Comparison of ENCODE assay signal across 6 worm cellular contexts in the genomic region with DNA sequence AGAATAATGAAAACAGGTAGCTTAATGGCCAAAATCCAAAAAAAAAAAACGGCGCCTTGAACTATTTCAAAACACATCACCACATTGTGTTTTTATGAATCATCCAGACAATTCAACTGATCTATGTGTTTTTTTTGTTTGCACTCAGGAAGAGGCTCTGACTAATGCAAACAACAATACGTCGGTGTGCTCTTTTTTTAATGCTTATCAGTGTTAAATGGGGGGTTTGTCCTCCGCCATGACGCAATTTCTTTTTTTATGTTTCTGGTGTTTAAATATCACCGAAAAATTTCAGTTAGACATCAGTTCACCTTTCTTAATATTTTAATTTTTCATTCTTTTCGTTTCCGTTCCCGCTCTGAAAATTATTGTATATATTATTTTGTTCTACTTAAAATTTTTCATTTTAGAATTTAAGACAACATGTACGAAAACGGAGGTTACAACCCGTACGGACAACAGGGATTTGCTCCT.
TF ChIP-seq lines count a peak whose summit lies in the region.

A gene (plus strand): TSS at position 424 of the 474 bp plus-strand sequence.

TF ChIP-seq in whole organism, L1 larva, 84 proteins besides CTCF, POLR2A, EP300 and RAD21:
- TF ChIP-seq dsc-1 (tag; optimal IDR thresholded peaks at IDR 0.05; lab: Kevin White, UChicago), result no peak
- peak in 1 of 2 experiments; percentile 18 for TF ChIP-seq lin-35 (GFP tag; optimal IDR thresholded peaks at IDR 0.05; lab: Kevin White, UChicago)
- TF ChIP-seq nhr-71 (tag; optimal IDR thresholded peaks at IDR 0.05; lab: Kevin White, UChicago), result peak; percentile 29
- TF ChIP-seq elt-2 (tag; optimal IDR thresholded peaks at IDR 0.05; lab: Kevin White, UChicago), result peak; percentile 6

TF ChIP-seq in whole organism, L2 larva, 48 proteins besides CTCF, POLR2A, EP300 and RAD21 (continues in another document):
- TF ChIP-seq Y55F3AM.14 (GFP tag; optimal IDR thresholded peaks at IDR 0.05; lab: Kevin White, UChicago) (no peak), lin-11 (tag; optimal IDR thresholded peaks at IDR 0.05; lab: Kevin White, UChicago) (no peak), skn-1 (tag; optimal IDR thresholded peaks at IDR 0.05; lab: Kevin White, UChicago) (no peak), ztf-11 (tag; optimal IDR thresholded peaks at IDR 0.05; lab: Kevin White, UChicago) (no peak), mbf-1 (tag; optimal IDR thresholded peaks at IDR 0.05; lab: Kevin White, UChicago) (no peak), lin-13 (GFP tag; optimal IDR thresholded peaks at IDR 0.05; lab: Kevin White, UChicago) (no peak), nhr-129 (tag; optimal IDR thresholded peaks at IDR 0.05; lab: Kevin White, UChicago) (peak; percentile 37), fos-1 (tag; optimal IDR thresholded peaks at IDR 0.05; lab: Kevin White, UChicago) (peak; percentile 87), nhr-11 (tag; optimal IDR thresholded peaks at IDR 0.05; lab: Kevin White, UChicago) (no peak), F13H6.1 (tag; optimal IDR thresholded peaks at IDR 0.05; lab: Kevin White, UChicago) (no peak), sma-9 (GFP tag; optimal IDR thresholded peaks at IDR 0.05; lab: Kevin White, UChicago) (peak; percentile 50), sma-9 (tag; optimal IDR thresholded peaks at IDR 0.05; lab: Kevin White, UChicago) (no peak), crh-2 (tag; optimal IDR thresholded peaks at IDR 0.05; lab: Kevin White, UChicago) (peak; percentile 11), elt-1 (tag; optimal IDR thresholded peaks at IDR 0.05; lab: Kevin White, UChicago) (no peak), nhr-237 (tag; optimal IDR thresholded peaks at IDR 0.05; lab: Kevin White, UChicago) (no peak), lin-39 (tag; optimal IDR thresholded peaks at IDR 0.05; lab: Kevin White, UChicago) (no peak), ztf-1 (GFP tag; conservative IDR thresholded peaks at IDR 0.05; lab: Robert Waterston, UW) (no peak)

TF ChIP-seq in whole organism, L3 larva, 47 proteins besides CTCF, POLR2A, EP300 and RAD21:
- TF ChIP-seq elt-2 (tag; optimal IDR thresholded peaks at IDR 0.05; lab: Kevin White, UChicago) (peak; percentile 80), pha-4 (tag; optimal IDR thresholded peaks at IDR 0.05; lab: Kevin White, UChicago) (peak; percentile 65), pqm-1 (tag; optimal IDR thresholded peaks at IDR 0.05; lab: Kevin White, UChicago) (peak; percentile 86), jun-1 (tag; optimal IDR thresholded peaks at IDR 0.05; lab: Kevin White, UChicago) (peak; percentile 27), mdl-1 (tag; optimal IDR thresholded peaks at IDR 0.05; lab: Kevin White, UChicago) (no peak), nhr-23 (tag; optimal IDR thresholded peaks at IDR 0.05; lab: Kevin White, UChicago) (no peak)
TF ChIP-seq in whole organism, L3 larva: peak in this region for 4.

TF ChIP-seq in whole organism, L4 larva, 104 proteins besides CTCF, POLR2A, EP300 and RAD21 (continues in another document):
- TF ChIP-seq zip-2 (tag; optimal IDR thresholded peaks at IDR 0.05; lab: Kevin White, UChicago) (no peak), daf-16 (GFP tag; optimal IDR thresholded peaks at IDR 0.05; lab: Kevin White, UChicago) (no peak), daf-16 (tag; optimal IDR thresholded peaks at IDR 0.05; lab: Kevin White, UChicago) (peak; percentile 89), attf-4 (tag; optimal IDR thresholded peaks at IDR 0.05; lab: Kevin White, UChicago) (no peak), ces-1 (GFP tag; optimal IDR thresholded peaks at IDR 0.05; lab: Kevin White, UChicago) (no peak), pqm-1 (tag; optimal IDR thresholded peaks at IDR 0.05; lab: Kevin White, UChicago) (peak; percentile 64), hif-1 (tag; optimal IDR thresholded peaks at IDR 0.05; lab: Kevin White, UChicago) (peak in 1 of 2 experiments; percentile 6), lir-3 (tag; optimal IDR thresholded peaks at IDR 0.05; lab: Kevin White, UChicago) (no peak), T26A8.4 (GFP tag; IDR thresholded peaks at IDR 0.05; lab: Robert Waterston, UW) (no peak), lim-7 (GFP tag; IDR thresholded peaks at IDR 0.05; lab: Robert Waterston, UW) (no peak), Y5F2A.4 (GFP tag; optimal IDR thresholded peaks at IDR 0.05; lab: Kevin White, UChicago) (no peak), D1046.2 (GFP tag; IDR thresholded peaks at IDR 0.05; lab: Robert Waterston, UW) (no peak), nhr-237 (tag; optimal IDR thresholded peaks at IDR 0.05; lab: Kevin White, UChicago) (no peak), mxl-3 (GFP tag; optimal IDR thresholded peaks at IDR 0.05; lab: Kevin White, UChicago) (no peak), saeg-2 (GFP tag; IDR thresholded peaks at IDR 0.05; lab: Robert Waterston, UW) (no peak), nhr-76 (tag; optimal IDR thresholded peaks at IDR 0.05; lab: Kevin White, UChicago) (no peak), lin-13 (GFP tag; optimal IDR thresholded peaks at IDR 0.05; lab: Kevin White, UChicago) (no peak), daf-19 (GFP tag; conservative IDR thresholded peaks at IDR 0.05; lab: Robert Waterston, UW) (no peak), ztf-11 (tag; optimal IDR thresholded peaks at IDR 0.05; lab: Kevin White, UChicago) (no peak), lin-1 (GFP tag; IDR thresholded peaks at IDR 0.05; lab: Robert Waterston, UW) (no peak), Y105C5A.15 (GFP tag; IDR thresholded peaks at IDR 0.05; lab: Robert Waterston, UW) (no peak), nhr-48 (tag; optimal IDR thresholded peaks at IDR 0.05; lab: Kevin White, UChicago) (peak; percentile 8)

TF ChIP-seq in whole organism, late embryonic, 69 proteins besides CTCF, POLR2A, EP300 and RAD21:
- TF ChIP-seq elt-2 (tag; optimal IDR thresholded peaks at IDR 0.05; lab: Kevin White, UChicago) (peak; percentile 13), ztf-16 (tag; optimal IDR thresholded peaks at IDR 0.05; lab: Kevin White, UChicago) (no peak), C38D4.7 (GFP tag; optimal IDR thresholded peaks at IDR 0.05; lab: Kevin White, UChicago) (no peak)

TF ChIP-seq in whole organism, young adult, 124 proteins besides CTCF, POLR2A, EP300 and RAD21:
- TF ChIP-seq nhr-80 (tag; optimal IDR thresholded peaks at IDR 0.05; lab: Kevin White, UChicago) (peak; percentile 66), ZK185.1 (tag; optimal IDR thresholded peaks at IDR 0.05; lab: Kevin White, UChicago; ENCODE audit: poor library complexity, severe bottlenecking) (no peak), pha-4 (tag; optimal IDR thresholded peaks at IDR 0.05; lab: Kevin White, UChicago) (peak; percentile 1), F55B11.4 (tag; optimal IDR thresholded peaks at IDR 0.05; lab: Kevin White, UChicago; ENCODE audit: borderline replicate concordance, insufficient read depth) (no peak), cebp-1 (GFP tag; IDR thresholded peaks at IDR 0.05; lab: Robert Waterston, UW) (no peak), cebp-1 (tag; optimal IDR thresholded peaks at IDR 0.05; lab: Kevin White, UChicago) (peak; percentile 38), F49E8.2 (tag; optimal IDR thresholded peaks at IDR 0.05; lab: Kevin White, UChicago; ENCODE audit: insufficient read depth) (no peak), zfh-2 (GFP tag; conservative IDR thresholded peaks at IDR 0.05; lab: Robert Waterston, UW) (no peak)
